Worm (Caenorhabditis elegans) whole organism, L3 larva: ENCODE measurements around the gene F45D11.14.
"Not testable (repeated sequence)": the region's sequence is repeated elsewhere in the genome, so short reads cannot be mapped to it uniquely, and the experiment has no call there.

Experiments used
- R02D3.7 ChIP-seq: fragments of 150-350 bp; optimal IDR thresholded peaks from 2 replicates; lab custom pipeline; 2014; ENCODE audit warnings: missing biosample characterization, missing genetic modification characterization
- ZK546.5 ChIP-seq: sonication (generic microtip); optimal IDR thresholded peaks from 2 replicates; lab custom pipeline; 2017; ENCODE audit warnings: missing biosample characterization, missing genetic modification characterization
- ama-1 ChIP-seq: fragments of 150-350 bp; optimal IDR thresholded peaks from 2 replicates; lab custom pipeline; 2018
- ceh-16 ChIP-seq: sonication (generic microtip); optimal IDR thresholded peaks from 2 replicates; lab custom pipeline; 2017; ENCODE audit warnings: missing biosample characterization, missing genetic modification characterization
- ceh-9 ChIP-seq: sonication (generic microtip); optimal IDR thresholded peaks from 2 replicates; lab custom pipeline; 2018; ENCODE audit warnings: missing biosample characterization, missing genetic modification characterization
- daf-12 ChIP-seq: fragments of 150-350 bp; optimal IDR thresholded peaks from 2 replicates; lab custom pipeline; 2014; ENCODE audit warnings: missing biosample characterization, missing genetic modification reagents, missing genetic modification characterization
- elt-1 ChIP-seq: fragments of 150-350 bp; optimal IDR thresholded peaks from 2 replicates; lab custom pipeline; 2014; ENCODE audit warnings: missing biosample characterization, missing genetic modification characterization
- elt-2 ChIP-seq: sonication (generic microtip); optimal IDR thresholded peaks from 2 replicates; lab custom pipeline; 2016; ENCODE audit warnings: missing genetic modification reagents, mild to moderate bottlenecking, missing genetic modification characterization, missing compliant biosample characterization
- elt-3 ChIP-seq, 3 experiments: fragments of 150-350 bp in 1 of 3; sonication (generic microtip) in 2 of 3; optimal IDR thresholded peaks; 2 replicates in 2 of 3; 4 replicates in 1 of 3; lab custom pipeline; 2014 to 2017; ENCODE audit warnings: missing biosample characterization in 3 of 3, missing genetic modification characterization in 3 of 3
- eor-1 ChIP-seq, 2 experiments: fragments of 150-350 bp; optimal IDR thresholded peaks; 2 replicates each; lab custom pipeline; 2014 to 2018; ENCODE audit warnings: missing biosample characterization in 2 of 2, missing genetic modification characterization in 2 of 2
- fkh-10 ChIP-seq: sonication (generic microtip); optimal IDR thresholded peaks from 2 replicates; lab custom pipeline; 2017; ENCODE audit warnings: missing biosample characterization, missing genetic modification reagents, missing genetic modification characterization
- fkh-2 ChIP-seq: fragments of 150-350 bp; optimal IDR thresholded peaks from 2 replicates; lab custom pipeline; 2014; ENCODE audit warnings: missing biosample characterization, missing genetic modification reagents, missing genetic modification characterization
- fos-1 ChIP-seq: fragments of 150-350 bp; optimal IDR thresholded peaks from 2 replicates; lab custom pipeline; 2014; ENCODE audit warnings: missing biosample characterization, missing genetic modification characterization
- hmg-11 ChIP-seq: sonication (generic microtip); optimal IDR thresholded peaks from 2 replicates; lab custom pipeline; 2016; ENCODE audit warnings: missing genetic modification characterization, missing compliant biosample characterization
- jun-1 ChIP-seq: fragments of 150-350 bp; optimal IDR thresholded peaks from 2 replicates; lab custom pipeline; 2014; ENCODE audit warnings: missing biosample characterization, missing genetic modification reagents, missing genetic modification characterization
- lin-15B ChIP-seq: fragments of 150-350 bp; optimal IDR thresholded peaks from 2 replicates; lab custom pipeline; 2014; ENCODE audit warnings: missing biosample characterization, missing genetic modification characterization
- lin-39 ChIP-seq: fragments of 150-350 bp; optimal IDR thresholded peaks from 2 replicates; lab custom pipeline; 2018; ENCODE audit warnings: missing biosample characterization, missing genetic modification reagents, missing genetic modification characterization
- mdl-1 ChIP-seq: fragments of 150-350 bp; optimal IDR thresholded peaks from 2 replicates; lab custom pipeline; 2014; ENCODE audit warnings: missing biosample characterization, missing genetic modification characterization
- mml-1 ChIP-seq: fragments of 150-350 bp; sonication (generic microtip); optimal IDR thresholded peaks from 3 replicates; lab custom pipeline; 2014; ENCODE audit warnings: missing biosample characterization, missing genetic modification characterization
- nfya-1 ChIP-seq: sonication (generic microtip); optimal IDR thresholded peaks from 2 replicates; lab custom pipeline; 2017; ENCODE audit warnings: missing genetic modification characterization, mild to moderate bottlenecking, missing compliant biosample characterization, antibody characterized with exemption, moderate library complexity; ENCODE audit not compliant: insufficient read depth
- nhr-11 ChIP-seq: fragments of 150-350 bp; optimal IDR thresholded peaks from 2 replicates; lab custom pipeline; 2014; ENCODE audit warnings: missing biosample characterization, missing genetic modification characterization
- nhr-12 ChIP-seq: fragments of 150-350 bp; optimal IDR thresholded peaks from 2 replicates; lab custom pipeline; 2014; ENCODE audit warnings: missing biosample characterization, missing genetic modification characterization
- nhr-23 ChIP-seq: fragments of 150-350 bp; optimal IDR thresholded peaks from 2 replicates; lab custom pipeline; 2014; ENCODE audit warnings: missing biosample characterization, missing genetic modification reagents, missing genetic modification characterization
- nhr-25 ChIP-seq: sonication (generic microtip); optimal IDR thresholded peaks from 2 replicates; lab custom pipeline; 2017; ENCODE audit warnings: missing biosample characterization, missing genetic modification characterization
- nhr-28 ChIP-seq: fragments of 150-350 bp; optimal IDR thresholded peaks from 2 replicates; lab custom pipeline; 2014; ENCODE audit warnings: missing biosample characterization, missing genetic modification characterization
- nhr-43 ChIP-seq: sonication (generic microtip); optimal IDR thresholded peaks from 2 replicates; lab custom pipeline; 2016; ENCODE audit warnings: mild to moderate bottlenecking, missing genetic modification characterization, missing compliant biosample characterization; ENCODE audit not compliant: poor library complexity, severe bottlenecking
- nhr-77 ChIP-seq: fragments of 150-350 bp; optimal IDR thresholded peaks from 2 replicates; lab custom pipeline; 2014; ENCODE audit warnings: missing biosample characterization, missing genetic modification characterization
- pha-4 ChIP-seq: fragments of 150-350 bp; optimal IDR thresholded peaks from 2 replicates; lab custom pipeline; 2014; ENCODE audit warnings: missing biosample characterization, missing genetic modification reagents, missing genetic modification characterization
- pqm-1 ChIP-seq: fragments of 150-350 bp; optimal IDR thresholded peaks from 2 replicates; lab custom pipeline; 2017; ENCODE audit warnings: missing biosample characterization, missing genetic modification characterization, inconsistent platforms
- skn-1 ChIP-seq: fragments of 150-350 bp; optimal IDR thresholded peaks from 2 replicates; lab custom pipeline; 2014; ENCODE audit warnings: missing biosample characterization, missing genetic modification characterization
- snpc-4 ChIP-seq: fragments of 150-350 bp; optimal IDR thresholded peaks from 2 replicates; lab custom pipeline; 2014; ENCODE audit warnings: missing biosample characterization, missing genetic modification characterization
- tbx-2 ChIP-seq: sonication (generic microtip); optimal IDR thresholded peaks from 2 replicates; lab custom pipeline; 2016; ENCODE audit warnings: mild to moderate bottlenecking, missing genetic modification characterization, missing compliant biosample characterization
- unc-62 ChIP-seq: fragments of 150-350 bp; sonication (generic microtip); optimal IDR thresholded peaks from 4 replicates; lab custom pipeline; 2014; ENCODE audit warnings: missing biosample characterization, missing genetic modification reagents, missing genetic modification characterization
- zag-1 ChIP-seq: fragments of 150-350 bp; optimal IDR thresholded peaks from 2 replicates; lab custom pipeline; 2014; ENCODE audit warnings: missing biosample characterization, missing genetic modification characterization
- ztf-11 ChIP-seq: fragments of 150-350 bp; optimal IDR thresholded peaks from 2 replicates; lab custom pipeline; 2014; ENCODE audit warnings: missing biosample characterization, missing genetic modification characterization
- ztf-4 ChIP-seq: fragments of 150-350 bp; optimal IDR thresholded peaks from 2 replicates; lab custom pipeline; 2014; ENCODE audit warnings: missing biosample characterization, missing genetic modification characterization

Gene F45D11.14

DNA sequence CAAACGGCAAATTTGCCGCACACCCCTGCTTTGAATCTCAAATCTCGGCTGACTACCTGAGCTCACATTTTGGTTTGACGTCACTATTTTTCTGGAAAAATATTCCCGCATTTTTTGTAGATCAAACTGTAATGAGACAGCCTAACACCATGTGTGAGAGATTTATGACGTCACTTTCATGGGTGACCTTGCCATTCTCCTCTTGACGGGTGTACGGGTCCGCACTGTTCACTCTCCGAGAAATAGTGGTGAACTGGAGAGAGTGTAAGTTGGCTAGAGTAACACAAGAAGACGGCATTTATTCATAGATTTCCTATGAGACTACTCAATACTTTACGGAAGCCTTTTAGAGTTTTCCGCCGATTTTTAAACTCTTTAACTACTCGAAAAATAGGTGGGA is 20.6 kb downstream of the F45D11.14 start, which contains the start of gene fbxc-40:
Gene fbxc-40, plus strand, starts transcription at position 301 of the 400 bp plus-strand sequence.
- not testable (repeated sequence) for TF ChIP-seq ztf-11 (tag; lab: Kevin White, UChicago); nhr-77; fkh-2 (tag; lab: Kevin White, UChicago)

DNA sequence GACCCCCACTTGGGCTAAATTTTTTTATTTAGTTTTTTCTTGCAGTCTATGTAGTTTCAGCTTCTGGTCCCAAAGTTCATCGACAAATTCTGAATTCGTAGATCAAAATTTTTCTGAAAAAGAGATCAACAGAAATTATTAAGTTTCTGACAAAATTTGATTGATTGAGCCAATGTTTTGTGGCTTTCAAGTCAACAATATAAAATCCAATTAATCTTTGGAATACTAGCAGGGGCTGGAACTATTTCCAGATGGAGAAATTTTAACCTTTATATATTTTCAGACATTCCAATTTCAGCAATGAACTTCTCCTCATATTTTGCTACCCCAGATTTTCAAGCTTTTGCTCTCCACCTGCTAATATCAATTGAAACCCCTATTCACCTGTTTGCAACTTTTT is 23.4 kb downstream of the F45D11.14 start, which contains the start of gene srh-274:
Gene srh-274, plus strand, starts transcription at position 301 of the 400 bp plus-strand sequence.
- TF ChIP-seq ama-1 (lab: Kevin White, UChicago) (no peak), mdl-1 (tag; lab: Kevin White, UChicago) (no peak), R02D3.7 (tag; lab: Kevin White, UChicago) (no peak), ztf-4 (tag; lab: Kevin White, UChicago) (no peak), fkh-2 (tag; lab: Kevin White, UChicago) (no peak), mml-1 (no peak), nfya-1 (tag; lab: Kevin White, UChicago) (no peak), snpc-4 (tag; lab: Kevin White, UChicago) (no peak), nhr-28 (no peak), pha-4 (tag; lab: Kevin White, UChicago) (no peak), skn-1 (tag; lab: Kevin White, UChicago) (no peak), elt-1 (tag; lab: Kevin White, UChicago) (no peak), daf-12 (no peak), nhr-11 (tag; lab: Kevin White, UChicago) (no peak), elt-3 (tag; optimal IDR thresholded peaks at IDR 0.05; lab: Kevin White, UChicago) (no peak), nhr-23 (tag; lab: Kevin White, UChicago) (no peak), zag-1 (tag; lab: Kevin White, UChicago) (no peak), hmg-11 (tag; lab: Kevin White, UChicago) (no peak)

DNA sequence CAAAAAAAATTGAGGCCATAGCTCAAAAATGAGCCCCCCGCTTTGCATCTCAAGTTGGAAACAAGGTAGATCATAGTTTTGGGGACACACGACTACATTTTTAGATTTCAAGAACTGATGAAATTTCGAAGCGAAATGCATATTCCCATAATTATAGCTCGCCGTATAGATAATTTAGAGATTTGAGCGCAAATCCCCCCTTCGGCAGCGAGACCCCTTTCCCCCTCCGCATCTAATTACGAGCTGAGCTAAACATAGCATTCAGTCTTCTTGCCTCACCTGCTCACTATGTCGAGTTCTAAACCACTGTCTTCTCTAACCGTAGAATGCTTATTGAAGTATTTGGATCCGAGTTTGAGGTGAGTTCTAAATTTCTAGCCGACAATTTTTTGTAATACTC is 27.1 kb downstream of the F45D11.14 start, which contains the start of the genes fbxc-17 and fbxc-15:
Gene fbxc-17, minus strand, starts transcription at position 101 of the 400 bp plus-strand sequence.
Gene fbxc-15, plus strand, starts transcription at position 289 of the 400 bp plus-strand sequence.
- TF ChIP-seq nfya-1 (tag; lab: Kevin White, UChicago), result no peak
- no peak for TF ChIP-seq nhr-25 (tag; lab: Kevin White, UChicago)
- no peak for TF ChIP-seq lin-39
- no peak for TF ChIP-seq zag-1 (tag; lab: Kevin White, UChicago)
- TF ChIP-seq elt-1 (tag; lab: Kevin White, UChicago), result no peak

DNA sequence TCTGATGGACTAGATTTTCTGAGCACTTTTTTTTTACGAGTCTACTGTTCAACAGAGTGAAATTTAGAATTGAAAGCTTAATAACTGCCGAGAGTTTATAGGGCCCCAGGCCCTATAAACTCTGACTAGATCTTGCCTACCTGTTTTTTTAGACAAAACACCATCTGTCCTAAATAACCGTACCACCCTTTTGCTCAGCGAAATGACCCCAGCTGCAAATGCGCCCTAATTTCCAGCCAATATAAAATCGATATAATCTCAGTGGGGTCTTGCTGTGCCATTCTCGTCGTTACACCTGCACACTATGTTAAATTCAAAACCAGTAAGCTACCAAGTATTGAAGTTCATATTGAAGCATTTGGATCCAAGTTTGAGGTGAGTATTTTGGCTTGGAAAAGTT is 32.3 kb downstream of the F45D11.14 start, which contains the start of gene fbxc-14:
Gene fbxc-14, plus strand, starts transcription at position 301 of the 400 bp plus-strand sequence.
- TF ChIP-seq nhr-43, result no peak
- TF ChIP-seq mml-1, result no peak
- TF ChIP-seq eor-1 (tag; optimal IDR thresholded peaks at IDR 0.05; lab: Kevin White, UChicago), result no peak
- no peak for TF ChIP-seq ceh-16
- no peak for TF ChIP-seq pqm-1 (tag; lab: Kevin White, UChicago)
- no peak for TF ChIP-seq nhr-23 (tag; lab: Kevin White, UChicago)
- TF ChIP-seq elt-2 (tag; lab: Kevin White, UChicago), result no peak
- TF ChIP-seq fos-1 (tag; lab: Kevin White, UChicago), result no peak
- no peak for TF ChIP-seq fkh-10 (GFP tag; lab: Kevin White, UChicago)
- no peak for TF ChIP-seq ztf-4 (tag; lab: Kevin White, UChicago)
- no peak for TF ChIP-seq nhr-28
- TF ChIP-seq ama-1 (lab: Kevin White, UChicago), result no peak
- no peak for TF ChIP-seq jun-1 (tag; lab: Kevin White, UChicago)
- no peak for TF ChIP-seq nfya-1 (tag; lab: Kevin White, UChicago)
- TF ChIP-seq mdl-1 (tag; lab: Kevin White, UChicago), result no peak
- no peak for TF ChIP-seq elt-3 (tag; optimal IDR thresholded peaks at IDR 0.05; lab: Kevin White, UChicago)
- no peak for TF ChIP-seq ZK546.5
- TF ChIP-seq tbx-2 (tag; lab: Kevin White, UChicago), result no peak
- TF ChIP-seq unc-62 (GFP tag; lab: Kevin White, UChicago), result no peak

DNA sequence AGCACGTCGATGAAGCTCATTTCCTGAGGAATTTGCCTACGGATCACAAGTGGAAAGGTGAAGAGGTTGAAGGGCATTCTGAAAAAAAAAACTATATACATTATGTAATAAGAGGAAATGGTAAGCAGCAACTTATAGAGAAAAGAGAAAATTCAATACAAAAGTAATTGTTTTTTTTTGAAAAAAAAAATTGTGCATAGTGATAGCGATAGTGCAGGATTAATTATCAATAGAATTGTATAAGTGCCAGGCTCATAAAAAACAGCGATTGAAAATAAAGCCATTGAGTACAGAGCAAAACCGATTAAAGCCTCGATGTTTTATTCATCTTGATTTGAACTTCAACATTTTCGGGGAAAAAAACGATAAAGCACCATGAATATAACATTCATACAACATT is 33.4 kb downstream of the F45D11.14 start, which contains the start of gene C32B5.15:
Gene C32B5.15, minus strand, starts transcription at position 101 of the 400 bp plus-strand sequence.
- TF ChIP-seq pha-4 (tag; lab: Kevin White, UChicago) (no peak), tbx-2 (tag; lab: Kevin White, UChicago) (no peak), nhr-12 (no peak), ceh-9 (no peak), lin-15B (tag; lab: Kevin White, UChicago) (no peak), ama-1 (lab: Kevin White, UChicago) (no peak), fkh-2 (tag; lab: Kevin White, UChicago) (no peak), nhr-11 (tag; lab: Kevin White, UChicago) (no peak)
